Worm (Caenorhabditis elegans) whole organism, L4 larva: ENCODE measurements around the gene C05D11.5.

Source experiments
- F26F4.8 ChIP-seq: fragments of 200-800 bp; sonication (Bioruptor generic); conservative IDR thresholded peaks from 2 replicates; pipeline ENCODE4 v1.3.6; 2022; ENCODE audit warnings: missing genetic modification characterization, missing compliant biosample characterization
- F49E8.2 ChIP-seq: sonication (generic microtip); optimal IDR thresholded peaks from 2 replicates; lab custom pipeline; 2016; ENCODE audit warnings: missing compliant biosample characterization, mild to moderate bottlenecking, missing genetic modification characterization, borderline replicate concordance
- R02D3.7 ChIP-seq: fragments of 150-350 bp; sonication (generic microtip); optimal IDR thresholded peaks from 3 replicates; lab custom pipeline; 2014; ENCODE audit warnings: missing biosample characterization, missing genetic modification characterization
- T26A8.4 ChIP-seq: fragments of 200-800 bp; sonication (Bioruptor generic); IDR thresholded peaks from 2 replicates; pipeline ENCODE4 v1.3.6; 2022; ENCODE audit warnings: missing genetic modification characterization, missing compliant biosample characterization
- Y48G9A.11 ChIP-seq: fragments of 200-800 bp; sonication (Bioruptor generic); IDR thresholded peaks from 2 replicates; pipeline ENCODE4 v1.3.6; 2022; ENCODE audit warnings: missing genetic modification reagents, missing genetic modification characterization, missing compliant biosample characterization
- Y5F2A.4 ChIP-seq: fragments of 200-800 bp; sonication (Bioruptor generic); optimal IDR thresholded peaks from 2 replicates; lab custom pipeline; 2018; ENCODE audit warnings: mild to moderate bottlenecking, missing genetic modification characterization, missing compliant biosample characterization
- aha-1 ChIP-seq: fragments of 150-350 bp; peaks from one replicate; lab custom pipeline; 2014; ENCODE audit warnings: missing biosample characterization, missing genetic modification characterization
- ama-1 ChIP-seq: fragments of 150-350 bp; optimal IDR thresholded peaks from 2 replicates; lab custom pipeline; 2014; ENCODE audit warnings: inconsistent platforms, mixed read lengths
- arid-1 ChIP-seq: fragments of 200-800 bp; sonication (Bioruptor generic); conservative IDR thresholded peaks from 2 replicates; pipeline ENCODE4 v1.3.6; 2022; ENCODE audit warnings: missing genetic modification reagents, missing genetic modification characterization, missing compliant biosample characterization
- attf-4 ChIP-seq: sonication (generic microtip); optimal IDR thresholded peaks from 3 replicates; lab custom pipeline; 2017; ENCODE audit warnings: missing biosample characterization, missing genetic modification characterization
- ceh-20 ChIP-seq: fragments of 200-800 bp; sonication (Bioruptor generic); IDR thresholded peaks from 2 replicates; pipeline ENCODE4 v1.3.6; 2022; ENCODE audit warnings: missing genetic modification reagents, missing genetic modification characterization, missing compliant biosample characterization
- ces-1 ChIP-seq: fragments of 150-350 bp; sonication (generic microtip); optimal IDR thresholded peaks from 4 replicates; lab custom pipeline; 2014; ENCODE audit warnings: missing biosample characterization, missing genetic modification reagents, missing genetic modification characterization
- daf-16 ChIP-seq, 3 experiments: sonication (generic microtip); optimal IDR thresholded peaks; 2 replicates each; lab custom pipeline; 2016 to 2017; ENCODE audit warnings: missing genetic modification characterization in 3 of 3, missing genetic modification reagents in 3 of 3, mild to moderate bottlenecking in 2 of 3, missing compliant biosample characterization in 2 of 3, missing biosample characterization in 1 of 3, moderate library complexity in 1 of 3
- dmd-6 ChIP-seq: fragments of 200-800 bp; sonication (Bioruptor generic); IDR thresholded peaks from 2 replicates; pipeline ENCODE4 v1.3.6; 2022; ENCODE audit warnings: missing genetic modification reagents, missing genetic modification characterization, missing compliant biosample characterization
- duxl-1 ChIP-seq: sonication (generic microtip); optimal IDR thresholded peaks from 2 replicates; lab custom pipeline; 2016; ENCODE audit warnings: mild to moderate bottlenecking, missing genetic modification characterization, moderate library complexity, missing compliant biosample characterization; ENCODE audit not compliant: poor library complexity
- dve-1 ChIP-seq: sonication (generic microtip); optimal IDR thresholded peaks from 2 replicates; lab custom pipeline; 2017; ENCODE audit warnings: antibody characterized with exemption, mild to moderate bottlenecking, missing genetic modification characterization, missing compliant biosample characterization; ENCODE audit not compliant: insufficient read depth
- egl-27 ChIP-seq: sonication (generic microtip); optimal IDR thresholded peaks from 3 replicates; lab custom pipeline; 2017; ENCODE audit warnings: missing biosample characterization, missing genetic modification reagents, missing genetic modification characterization
- egl-43 ChIP-seq: fragments of 200-800 bp; sonication (Bioruptor generic); IDR thresholded peaks from 2 replicates; pipeline ENCODE4 v1.3.6; 2022; ENCODE audit warnings: missing genetic modification reagents, missing genetic modification characterization, missing compliant biosample characterization
- hlh-11 ChIP-seq: fragments of 200-800 bp; sonication (Bioruptor generic); optimal IDR thresholded peaks from 2 replicates; lab custom pipeline; 2018; ENCODE audit warnings: mild to moderate bottlenecking, missing genetic modification characterization, missing compliant biosample characterization
- hlh-30 ChIP-seq: sonication (generic microtip); optimal IDR thresholded peaks from 2 replicates; lab custom pipeline; 2017; ENCODE audit warnings: antibody characterized with exemption, mild to moderate bottlenecking, missing genetic modification characterization, missing compliant biosample characterization; ENCODE audit not compliant: insufficient read depth
- jun-1 ChIP-seq: fragments of 150-350 bp; optimal IDR thresholded peaks from 2 replicates; lab custom pipeline; 2014; ENCODE audit warnings: missing biosample characterization, missing genetic modification reagents, missing genetic modification characterization
- lin-29 ChIP-seq: fragments of 200-800 bp; sonication (Bioruptor generic); IDR thresholded peaks from 2 replicates; pipeline ENCODE4 v1.3.6; 2022; ENCODE audit warnings: missing genetic modification reagents, missing genetic modification characterization, missing compliant biosample characterization
- lin-39 ChIP-seq: fragments of 150-350 bp; optimal IDR thresholded peaks from 2 replicates; lab custom pipeline; 2014; ENCODE audit warnings: missing biosample characterization, missing genetic modification reagents, missing genetic modification characterization
- lir-3 ChIP-seq: sonication (generic microtip); optimal IDR thresholded peaks from 2 replicates; lab custom pipeline; 2016; ENCODE audit warnings: mild to moderate bottlenecking, missing genetic modification characterization, missing compliant biosample characterization
- lsy-2 ChIP-seq, 2 experiments: fragments of 150-350 bp in 1 of 2; sonication (generic microtip) in 1 of 2; optimal IDR thresholded peaks; 2 replicates each; lab custom pipeline; 2014 to 2017; ENCODE audit warnings: missing biosample characterization in 2 of 2, missing genetic modification characterization in 2 of 2
- madf-5 ChIP-seq, 2 experiments: fragments of 200-800 bp; sonication (Bioruptor generic); IDR thresholded peaks; 2 replicates each; pipeline ENCODE4 v1.3.6; 2022; ENCODE audit warnings: missing compliant biosample characterization in 2 of 2, missing genetic modification characterization in 2 of 2
- madf-9 ChIP-seq: fragments of 200-800 bp; sonication (Bioruptor generic); conservative IDR thresholded peaks from 2 replicates; pipeline ENCODE4 v1.3.6; 2022; ENCODE audit warnings: missing genetic modification reagents, missing genetic modification characterization, missing compliant biosample characterization
- mdl-1 ChIP-seq, 2 experiments: fragments of 150-350 bp in 1 of 2; sonication (generic microtip) in 1 of 2; optimal IDR thresholded peaks; 2 replicates each; lab custom pipeline; 2014 to 2017; ENCODE audit warnings: missing biosample characterization in 2 of 2, missing genetic modification characterization in 2 of 2
- mdt-29 ChIP-seq: fragments of 200-800 bp; sonication (Bioruptor generic); IDR thresholded peaks from 2 replicates; pipeline ENCODE4 v1.3.6; 2022; ENCODE audit warnings: missing genetic modification reagents, missing genetic modification characterization, missing compliant biosample characterization
- mep-1 ChIP-seq: fragments of 150-350 bp; sonication (generic microtip); optimal IDR thresholded peaks from 3 replicates; lab custom pipeline; 2014; ENCODE audit warnings: missing biosample characterization, missing genetic modification characterization
- mxl-3 ChIP-seq: fragments of 200-800 bp; sonication (Bioruptor generic); optimal IDR thresholded peaks from 2 replicates; lab custom pipeline; 2018; ENCODE audit warnings: mild to moderate bottlenecking, missing genetic modification characterization, missing compliant biosample characterization
- nhr-237 ChIP-seq: sonication (generic microtip); optimal IDR thresholded peaks from 2 replicates; lab custom pipeline; 2017; ENCODE audit warnings: missing biosample characterization, missing genetic modification characterization
- nhr-28 ChIP-seq: fragments of 150-350 bp; optimal IDR thresholded peaks from 2 replicates; lab custom pipeline; 2014; ENCODE audit warnings: missing biosample characterization, missing genetic modification characterization
- nhr-6 ChIP-seq: fragments of 150-350 bp; optimal IDR thresholded peaks from 2 replicates; lab custom pipeline; 2014; ENCODE audit warnings: missing biosample characterization, missing genetic modification characterization
- nhr-76 ChIP-seq: fragments of 150-350 bp; optimal IDR thresholded peaks from 2 replicates; lab custom pipeline; 2014; ENCODE audit warnings: missing biosample characterization, missing genetic modification characterization
- nhr-77 ChIP-seq: fragments of 150-350 bp; optimal IDR thresholded peaks from 2 replicates; lab custom pipeline; 2014; ENCODE audit warnings: missing biosample characterization, missing genetic modification characterization
- sdz-12 ChIP-seq: fragments of 200-800 bp; sonication (Bioruptor generic); optimal IDR thresholded peaks from 2 replicates; lab custom pipeline; 2018; ENCODE audit warnings: mild to moderate bottlenecking, missing genetic modification characterization, missing compliant biosample characterization
- skn-1 ChIP-seq: fragments of 150-350 bp; optimal IDR thresholded peaks from 2 replicates; lab custom pipeline; 2014; ENCODE audit warnings: missing biosample characterization, missing genetic modification characterization
- spr-3 ChIP-seq: fragments of 200-800 bp; sonication (Bioruptor generic); optimal IDR thresholded peaks from 2 replicates; lab custom pipeline; 2018; ENCODE audit warnings: mild to moderate bottlenecking, missing genetic modification characterization, missing compliant biosample characterization
- tag-97 ChIP-seq: fragments of 200-800 bp; sonication (Bioruptor generic); IDR thresholded peaks from 2 replicates; pipeline ENCODE4 v1.3.6; 2022; ENCODE audit warnings: missing genetic modification characterization, missing compliant biosample characterization
- vab-7 ChIP-seq: fragments of 200-800 bp; sonication (Bioruptor generic); IDR thresholded peaks from 2 replicates; pipeline ENCODE4 v1.3.6; 2022; ENCODE audit warnings: missing genetic modification reagents, missing genetic modification characterization, missing compliant biosample characterization
- zag-1 ChIP-seq: fragments of 150-350 bp; optimal IDR thresholded peaks from 2 replicates; lab custom pipeline; 2014; ENCODE audit warnings: missing biosample characterization, missing genetic modification characterization
- zip-11 ChIP-seq: fragments of 200-800 bp; sonication (Bioruptor generic); IDR thresholded peaks from 2 replicates; pipeline ENCODE4 v1.3.6; 2022; ENCODE audit warnings: missing genetic modification characterization, missing compliant biosample characterization
- zip-2 ChIP-seq: fragments of 150-350 bp; optimal IDR thresholded peaks from 2 replicates; lab custom pipeline; 2014; ENCODE audit warnings: missing biosample characterization, missing genetic modification characterization
- ztf-7 ChIP-seq: fragments of 150-350 bp; optimal IDR thresholded peaks from 2 replicates; lab custom pipeline; 2014; ENCODE audit warnings: missing biosample characterization, missing genetic modification characterization

The C05D11.5 gene

ce11 chrIII:6395706-6396232, 16.0 kb downstream of the C05D11.5 start, which contains the start of gene oatr-1:
oatr-1 (minus strand) TSS chrIII:6396182.
- TF ChIP-seq mxl-3 (GFP tag; lab: Kevin White, UChicago) (peak; percentile 80), ztf-7 (no peak), mdl-1 (tag; optimal IDR thresholded peaks at IDR 0.05; lab: Kevin White, UChicago) (peak in 1 of 2 experiments; percentile 65), tag-97 (no peak), zag-1 (tag; lab: Kevin White, UChicago) (no peak), skn-1 (tag; lab: Kevin White, UChicago) (no peak), lsy-2 (tag; optimal IDR thresholded peaks at IDR 0.05; lab: Kevin White, UChicago) (no peak), hlh-11 (tag; lab: Kevin White, UChicago) (peak; percentile 25), T26A8.4 (GFP tag; lab: Robert Waterston, UW) (no peak), attf-4 (tag; lab: Kevin White, UChicago) (no peak), sdz-12 (GFP tag; lab: Kevin White, UChicago) (no peak), daf-16 (GFP tag; optimal IDR thresholded peaks at IDR 0.05; lab: Kevin White, UChicago) (no peak), daf-16 (tag; optimal IDR thresholded peaks at IDR 0.05; lab: Kevin White, UChicago) (peak; percentile 41), lin-39 (tag; lab: Kevin White, UChicago) (no peak), Y5F2A.4 (GFP tag; lab: Kevin White, UChicago) (no peak), aha-1 (peak; percentile 49), nhr-28 (tag; lab: Kevin White, UChicago) (peak; percentile 48), duxl-1 (tag; lab: Kevin White, UChicago) (no peak), Y48G9A.11 (GFP tag; lab: Robert Waterston, UW) (no peak), zip-2 (no peak), egl-43 (no peak), mep-1 (no peak), madf-5 (GFP tag; IDR thresholded peaks at IDR 0.05; lab: Robert Waterston, UW) (no peak), dmd-6 (GFP tag; lab: Robert Waterston, UW) (peak; percentile 66), nhr-237 (tag; lab: Kevin White, UChicago) (no peak), dve-1 (tag; lab: Kevin White, UChicago) (peak; percentile 27), jun-1 (tag; lab: Kevin White, UChicago) (no peak), zip-11 (GFP tag; lab: Robert Waterston, UW) (no peak), hlh-30 (no peak), ces-1 (GFP tag; lab: Kevin White, UChicago) (no peak), ama-1 (lab: Kevin White, UChicago) (no peak), spr-3 (GFP tag; lab: Kevin White, UChicago) (no peak), R02D3.7 (tag; lab: Kevin White, UChicago) (no peak)

DNA sequence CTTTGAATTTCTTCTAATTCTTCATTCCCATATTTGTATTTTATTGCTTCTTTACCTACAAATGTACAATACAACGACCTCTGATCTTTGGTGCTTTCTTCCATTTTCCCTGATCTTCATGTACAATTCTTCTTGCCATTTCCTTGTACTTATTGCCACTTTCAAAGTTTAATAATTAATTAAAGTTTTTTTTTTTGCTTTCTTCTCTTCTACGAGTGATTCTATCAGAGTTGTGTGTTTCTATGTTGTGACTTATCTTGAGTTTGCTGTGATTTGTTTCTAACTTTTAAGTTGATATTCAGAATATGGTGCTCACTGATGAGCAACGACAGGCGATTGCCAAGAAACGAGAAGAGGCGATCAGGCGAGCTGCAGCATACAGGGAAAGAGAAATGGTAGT, 21.2 kb downstream of the C05D11.5 start, which contains the start of gene smrc-1:
TSS of gene smrc-1 (plus strand) at position 301 of the 400 bp plus-strand sequence.
- TF ChIP-seq hlh-11 (tag; lab: Kevin White, UChicago) (no peak), aha-1 (no peak), nhr-237 (tag; lab: Kevin White, UChicago) (no peak), ces-1 (GFP tag; lab: Kevin White, UChicago) (no peak), F49E8.2 (no peak), Y48G9A.11 (GFP tag; lab: Robert Waterston, UW) (no peak), ztf-7 (no peak), arid-1 (GFP tag; lab: Robert Waterston, UW) (no peak), nhr-6 (tag; lab: Kevin White, UChicago) (no peak)

DNA sequence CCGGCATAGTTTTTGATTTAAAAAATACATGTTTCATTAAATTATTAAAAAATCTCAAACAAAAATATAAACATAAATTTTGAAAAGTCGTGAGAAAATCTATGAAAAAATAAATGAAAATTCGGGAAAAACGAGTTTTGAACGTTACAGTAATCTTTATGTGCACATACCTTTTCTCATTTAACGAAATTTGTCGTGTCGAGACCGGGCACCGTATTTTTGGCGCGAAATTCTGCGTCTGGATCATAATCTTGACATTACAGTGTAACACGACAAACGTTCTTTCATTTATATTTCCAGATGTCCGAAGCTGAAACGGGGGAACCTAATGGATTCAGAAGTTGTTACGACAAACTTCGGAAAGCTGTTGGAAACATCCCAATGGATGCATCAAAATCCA, 22.3 kb downstream of the C05D11.5 start, which contains the start of gene C16A3.2:
TSS of gene C16A3.2 (plus strand) at position 301 of the 400 bp plus-strand sequence.
- TF ChIP-seq tag-97 = no peak
- TF ChIP-seq spr-3 (GFP tag; lab: Kevin White, UChicago) = no peak
- no peak for TF ChIP-seq lir-3 (tag; lab: Kevin White, UChicago)
- no peak for TF ChIP-seq lin-29 (GFP tag; lab: Robert Waterston, UW)
- no peak for TF ChIP-seq mdt-29 (GFP tag; lab: Robert Waterston, UW)
- TF ChIP-seq nhr-237 (tag; lab: Kevin White, UChicago) = no peak
- no peak for TF ChIP-seq madf-9 (GFP tag; lab: Robert Waterston, UW)
- TF ChIP-seq nhr-76 (tag; lab: Kevin White, UChicago) = no peak
- TF ChIP-seq nhr-77 = no peak
- TF ChIP-seq egl-27 = no peak
- TF ChIP-seq attf-4 (tag; lab: Kevin White, UChicago) = no peak
- no peak for TF ChIP-seq madf-5 (GFP tag; IDR thresholded peaks at IDR 0.05; lab: Robert Waterston, UW)
- no peak for TF ChIP-seq F26F4.8 (GFP tag; lab: Robert Waterston, UW)
- TF ChIP-seq vab-7 (GFP tag; lab: Robert Waterston, UW) = no peak
- TF ChIP-seq ceh-20 (GFP tag; lab: Robert Waterston, UW) = no peak
